Fruit fly (Drosophila melanogaster): ENCODE measurements around the gene Gr93c.
A peak's percentile ranks its signal among the peaks of the same experiment; 100 is the strongest.

The Gr93c gene

dm6 chr3R:21886861-21887587 lies 42.0 kb upstream of the Gr93c start, which contains the start of the genes CG6678 and dnd (continued):
- TF ChIP-seq Dll (GFP tag; IDR thresholded peaks at IDR 0.05; ENCODE audit: partially characterized antibody): peak; percentile 37; the same call in 1 of the 4 replicates

dm6 chr3R:21885450-21885849 lies 40.4 kb upstream of the Gr93c start, which contains the start of gene CG17819:
CG17819 (minus strand) TSS chr3R:21885550.
- TF ChIP-seq az2 (GFP tag; optimal IDR thresholded peaks at IDR 0.05) (no peak), CG7745 (tag; optimal IDR thresholded peaks at IDR 0.05) (no peak), CG4282 (GFP tag; optimal IDR thresholded peaks at IDR 0.05) (no peak), repo (GFP tag; optimal IDR thresholded peaks at IDR 0.05) (no peak), ranshi (GFP tag; IDR thresholded peaks at IDR 0.05) (no peak), MESR4 (GFP tag; optimal IDR thresholded peaks at IDR 0.05) (no peak), Tbp (GFP tag; optimal IDR thresholded peaks at IDR 0.05) (no peak), Gsc (GFP tag; IDR thresholded peaks at IDR 0.05) (no peak), Adf1 (GFP tag; IDR thresholded peaks at IDR 0.05) (no peak), mirr (GFP tag; optimal IDR thresholded peaks at IDR 0.05) (no peak), CG30020 (tag; optimal IDR thresholded peaks at IDR 0.05) (no peak), CG11398 (GFP tag; optimal IDR thresholded peaks at IDR 0.05) (no peak), Nf-YB (GFP tag; optimal IDR thresholded peaks at IDR 0.05) (no peak)

dm6 chr3R:21884354-21884753 lies 39.3 kb upstream of the Gr93c start, which contains the start of gene fit:
fit (minus strand) TSS chr3R:21884454.
- TF ChIP-seq CG4730 (GFP tag; IDR thresholded peaks at IDR 0.05) (no peak), ase (GFP tag; IDR thresholded peaks at IDR 0.05) (no peak), CG30020 (tag; optimal IDR thresholded peaks at IDR 0.05) (no peak), CG6813 (GFP tag; optimal IDR thresholded peaks at IDR 0.05) (no peak), CG10209 (GFP tag; optimal IDR thresholded peaks at IDR 0.05) (no peak), phol (tag; optimal IDR thresholded peaks at IDR 0.05) (no peak), Taf1 (GFP tag; IDR thresholded peaks at IDR 0.05) (no peak), az2 (GFP tag; optimal IDR thresholded peaks at IDR 0.05) (no peak), CG9609 (GFP tag; optimal IDR thresholded peaks at IDR 0.05) (no peak), MESR4 (GFP tag; optimal IDR thresholded peaks at IDR 0.05) (no peak), CG4282 (GFP tag; optimal IDR thresholded peaks at IDR 0.05) (no peak), CG6654 (GFP tag; optimal IDR thresholded peaks at IDR 0.05) (no peak), CG13287 (GFP tag; IDR thresholded peaks at IDR 0.05; ENCODE audit: partially characterized antibody) (no peak), Nf-YB (GFP tag; optimal IDR thresholded peaks at IDR 0.05) (no peak), sens (GFP tag) (no peak), repo (GFP tag; optimal IDR thresholded peaks at IDR 0.05) (no peak)

dm6 chr3R:21880510-21880909 lies 35.4 kb upstream of the Gr93c start, which contains the start of gene CG31465:
CG31465 (plus strand) TSS chr3R:21880810.
- TF ChIP-seq CG9437 (GFP tag; optimal IDR thresholded peaks at IDR 0.05): no peak
- TF ChIP-seq sna (GFP tag; IDR thresholded peaks at IDR 0.05; ENCODE audit: partially characterized antibody): no peak
- TF ChIP-seq nerfin-2 (GFP tag; IDR thresholded peaks at IDR 0.05; ENCODE audit: partially characterized antibody): no peak
- TF ChIP-seq dati (GFP tag; IDR thresholded peaks at IDR 0.05): no peak
- TF ChIP-seq CG11093 (GFP tag; IDR thresholded peaks at IDR 0.05): no peak
- no peak for TF ChIP-seq CG15011 (GFP tag; optimal IDR thresholded peaks at IDR 0.05)
- TF ChIP-seq CG12942 (GFP tag; optimal IDR thresholded peaks at IDR 0.05): no peak
- TF ChIP-seq Myb (GFP tag; optimal IDR thresholded peaks at IDR 0.05): no peak
- TF ChIP-seq ind (GFP tag; optimal IDR thresholded peaks at IDR 0.05): no peak
- TF ChIP-seq CG32532 (GFP tag; IDR thresholded peaks at IDR 0.05): no peak
- no peak for TF ChIP-seq CG16779 (GFP tag; IDR thresholded peaks at IDR 0.05)
- no peak for TF ChIP-seq ab (GFP tag; optimal IDR thresholded peaks at IDR 0.05)
- no peak for TF ChIP-seq abd-A (tag; optimal IDR thresholded peaks at IDR 0.05)
- no peak for TF ChIP-seq az2 (GFP tag; optimal IDR thresholded peaks at IDR 0.05)
- TF ChIP-seq insv (GFP tag; optimal IDR thresholded peaks at IDR 0.05): no peak
- no peak for TF ChIP-seq gsb (GFP tag; IDR thresholded peaks at IDR 0.05)
- no peak for TF ChIP-seq CG3726 (GFP tag; IDR thresholded peaks at IDR 0.05)
- TF ChIP-seq CG17802 (tag; optimal IDR thresholded peaks at IDR 0.05): no peak
- TF ChIP-seq ac (GFP tag; optimal IDR thresholded peaks at IDR 0.05): no peak
- TF ChIP-seq CoRest (tag; optimal IDR thresholded peaks at IDR 0.05): no peak

Measured in whole organism, embryonic.